Fruit fly (Drosophila melanogaster) whole organism, prepupa: ENCODE data around the gene Obp28a.

Experiments
- Blimp-1 ChIP-seq: fragments of 200-800 bp; sonication (Bioruptor generic); optimal IDR thresholded peaks from 3 replicates; lab custom pipeline; 2017; ENCODE audit warnings: missing biosample characterization, missing genetic modification characterization, mild to moderate bottlenecking, moderate library complexity, missing genetic modification reagents
- CG10631 ChIP-seq: fragments of 200-800 bp; sonication (Bioruptor generic); optimal IDR thresholded peaks from 2 replicates; lab custom pipeline; 2016; ENCODE audit warnings: missing biosample characterization, missing genetic modification characterization
- CG11294 ChIP-seq: fragments of 200-800 bp; sonication (Bioruptor generic); IDR thresholded peaks from 2 replicates; pipeline ENCODE4 v1.3.6; 2022; ENCODE audit warnings: missing biosample characterization, missing genetic modification characterization
- CG11762 ChIP-seq: fragments of 200-800 bp; sonication (Bioruptor generic); optimal IDR thresholded peaks from 3 replicates; lab custom pipeline; 2016; ENCODE audit warnings: missing biosample characterization, missing genetic modification characterization; ENCODE audit not compliant: insufficient read depth
- CG11902 ChIP-seq: fragments of 200-800 bp; sonication (Bioruptor generic); optimal IDR thresholded peaks from 3 replicates; lab custom pipeline; 2016; ENCODE audit warnings: missing biosample characterization, missing genetic modification characterization
- CG15336 ChIP-seq: fragments of 200-800 bp; sonication (Bioruptor generic); IDR thresholded peaks from 2 replicates; pipeline ENCODE4 v1.3.6; 2022; ENCODE audit warnings: missing biosample characterization, missing genetic modification characterization
- CG1621 ChIP-seq: fragments of 200-800 bp; sonication (Bioruptor generic); optimal IDR thresholded peaks from 3 replicates; lab custom pipeline; 2018; ENCODE audit warnings: missing biosample characterization, mild to moderate bottlenecking, missing genetic modification characterization
- CG3032 ChIP-seq: fragments of 200-800 bp; optimal IDR thresholded peaks from 2 replicates; lab custom pipeline; 2019; ENCODE audit warnings: missing biosample characterization, mild to moderate bottlenecking, missing genetic modification characterization, moderate library complexity
- CG32006 ChIP-seq: fragments of 200-800 bp; sonication (Bioruptor generic); optimal IDR thresholded peaks from 3 replicates; lab custom pipeline; 2017; ENCODE audit warnings: missing biosample characterization, mild to moderate bottlenecking, missing genetic modification characterization
- CG34406 ChIP-seq: fragments of 200-800 bp; sonication (Bioruptor generic); optimal IDR thresholded peaks from 3 replicates; lab custom pipeline; 2016; ENCODE audit warnings: missing biosample characterization, missing genetic modification characterization
- CG3919 ChIP-seq: fragments of 200-800 bp; sonication (Bioruptor generic); optimal IDR thresholded peaks from 3 replicates; lab custom pipeline; 2016; ENCODE audit warnings: missing biosample characterization, missing genetic modification characterization
- CG6163 ChIP-seq: fragments of 200-800 bp; sonication (Bioruptor generic); IDR thresholded peaks from 3 replicates; pipeline ENCODE4 v1.3.6; 2022; ENCODE audit warnings: missing biosample characterization, missing genetic modification characterization
- CG6792 ChIP-seq: fragments of 200-800 bp; sonication (Bioruptor generic); optimal IDR thresholded peaks from 3 replicates; lab custom pipeline; 2016; ENCODE audit warnings: missing biosample characterization, missing genetic modification characterization
- CG6854 ChIP-seq: fragments of 200-800 bp; sonication (Bioruptor generic); optimal IDR thresholded peaks from 2 replicates; lab custom pipeline; 2017; ENCODE audit warnings: missing biosample characterization, mild to moderate bottlenecking, missing genetic modification characterization
- CG7368 ChIP-seq: fragments of 200-800 bp; sonication (Bioruptor generic); optimal IDR thresholded peaks from 3 replicates; lab custom pipeline; 2016; ENCODE audit warnings: missing biosample characterization, missing genetic modification characterization
- CG8632 ChIP-seq: fragments of 200-800 bp; sonication (Bioruptor generic); optimal IDR thresholded peaks from 3 replicates; lab custom pipeline; 2016; ENCODE audit warnings: missing biosample characterization, missing genetic modification characterization
- CG9139 ChIP-seq: fragments of 200-800 bp; sonication (Bioruptor generic); optimal IDR thresholded peaks from 3 replicates; lab custom pipeline; 2017; ENCODE audit warnings: missing biosample characterization, mild to moderate bottlenecking, missing genetic modification characterization
- Eip75B ChIP-seq: fragments of 200-800 bp; sonication (Bioruptor generic); optimal IDR thresholded peaks from 3 replicates; lab custom pipeline; 2016; ENCODE audit warnings: missing biosample characterization, missing genetic modification characterization
- Eip78C ChIP-seq: fragments of 200-800 bp; sonication (Bioruptor generic); peaks from one replicate; lab custom pipeline; 2016; ENCODE audit warnings: missing biosample characterization, missing genetic modification characterization
- Eip93F ChIP-seq: fragments of 200-800 bp; sonication (Bioruptor generic); optimal IDR thresholded peaks from 2 replicates; lab custom pipeline; 2016; ENCODE audit warnings: missing biosample characterization, mild to moderate bottlenecking, missing genetic modification characterization
- Ets96B ChIP-seq: fragments of 200-800 bp; optimal IDR thresholded peaks from 2 replicates; lab custom pipeline; 2019; ENCODE audit warnings: missing biosample characterization, mild to moderate bottlenecking, missing genetic modification characterization, moderate library complexity
- Hr38 ChIP-seq: sonication (Bioruptor generic); optimal IDR thresholded peaks from 2 replicates; lab custom pipeline; 2016; ENCODE audit warnings: missing biosample characterization, missing genetic modification characterization
- Hr39 ChIP-seq: fragments of 200-800 bp; sonication (Bioruptor generic); optimal IDR thresholded peaks from 2 replicates; lab custom pipeline; 2016; ENCODE audit warnings: missing biosample characterization, missing genetic modification characterization
- Hr4 ChIP-seq: fragments of 200-800 bp; sonication (Bioruptor generic); optimal IDR thresholded peaks from 3 replicates; lab custom pipeline; 2016; ENCODE audit warnings: missing biosample characterization, missing genetic modification characterization
- Lpt ChIP-seq: fragments of 200-800 bp; sonication (Bioruptor generic); optimal IDR thresholded peaks from 3 replicates; lab custom pipeline; 2016; ENCODE audit warnings: missing biosample characterization, missing genetic modification characterization
- OdsH ChIP-seq: fragments of 200-800 bp; sonication (Bioruptor generic); optimal IDR thresholded peaks from 3 replicates; lab custom pipeline; 2016; ENCODE audit warnings: missing biosample characterization, missing genetic modification characterization
- Smox ChIP-seq: fragments of 200-800 bp; sonication (Bioruptor generic); optimal IDR thresholded peaks from 3 replicates; lab custom pipeline; 2016; ENCODE audit warnings: missing biosample characterization, missing genetic modification characterization
- Sox102F ChIP-seq: fragments of 200-800 bp; sonication (Bioruptor generic); optimal IDR thresholded peaks from 2 replicates; lab custom pipeline; 2016; ENCODE audit warnings: missing biosample characterization, mild to moderate bottlenecking, missing genetic modification characterization
- Sox15 ChIP-seq: fragments of 200-800 bp; sonication (Bioruptor generic); optimal IDR thresholded peaks from 3 replicates; lab custom pipeline; 2016; ENCODE audit warnings: missing biosample characterization, missing genetic modification characterization
- acj6 ChIP-seq: fragments of 200-800 bp; sonication (Bioruptor generic); optimal IDR thresholded peaks from 3 replicates; lab custom pipeline; 2016; ENCODE audit warnings: missing biosample characterization, missing genetic modification characterization
- dac ChIP-seq: fragments of 200-800 bp; sonication (Bioruptor generic); optimal IDR thresholded peaks from 2 replicates; lab custom pipeline; 2017; ENCODE audit warnings: missing biosample characterization, mild to moderate bottlenecking, missing genetic modification characterization
- dsx ChIP-seq: fragments of 200-800 bp; optimal IDR thresholded peaks from 3 replicates; lab custom pipeline; 2019; ENCODE audit warnings: missing biosample characterization, mild to moderate bottlenecking, missing genetic modification characterization, moderate library complexity; ENCODE audit not compliant: poor library complexity, severe bottlenecking
- eg ChIP-seq: fragments of 200-800 bp; sonication (Bioruptor generic); IDR thresholded peaks from 3 replicates; pipeline ENCODE4 v1.3.6; 2022; ENCODE audit warnings: missing biosample characterization, missing genetic modification characterization
- esn ChIP-seq: fragments of 200-800 bp; sonication (Bioruptor generic); optimal IDR thresholded peaks from 2 replicates; lab custom pipeline; 2016; ENCODE audit warnings: missing biosample characterization, mild to moderate bottlenecking, missing genetic modification characterization, moderate library complexity
- fd59A ChIP-seq: fragments of 200-800 bp; sonication (Bioruptor generic); optimal IDR thresholded peaks from 2 replicates; lab custom pipeline; 2017; ENCODE audit warnings: missing biosample characterization, mild to moderate bottlenecking, missing genetic modification characterization, missing genetic modification reagents
- fkh ChIP-seq: fragments of 200-800 bp; sonication (Bioruptor generic); optimal IDR thresholded peaks from 3 replicates; lab custom pipeline; 2017; ENCODE audit warnings: missing biosample characterization, mild to moderate bottlenecking, missing genetic modification characterization, moderate library complexity
- net ChIP-seq: fragments of 200-800 bp; sonication (Bioruptor generic); optimal IDR thresholded peaks from 3 replicates; lab custom pipeline; 2016; ENCODE audit warnings: missing biosample characterization, missing genetic modification characterization
- salr ChIP-seq, 2 experiments: fragments of 200-800 bp; sonication (Bioruptor generic); optimal IDR thresholded peaks; 3 replicates each; lab custom pipeline; 2016 to 2018; ENCODE audit warnings: missing biosample characterization in 2 of 2, missing genetic modification characterization in 2 of 2, mild to moderate bottlenecking in 1 of 2
- ss ChIP-seq, 2 experiments: fragments of 200-800 bp; sonication (Bioruptor generic); optimal IDR thresholded peaks; 2 replicates in 1 of 2; 3 replicates in 1 of 2; lab custom pipeline; 2017 to 2018; ENCODE audit warnings: mild to moderate bottlenecking in 2 of 2, missing biosample characterization in 2 of 2, missing genetic modification characterization in 2 of 2, moderate library complexity in 1 of 2
- svp ChIP-seq: fragments of 200-800 bp; sonication (Bioruptor generic); peaks from one replicate; lab custom pipeline; 2016; ENCODE audit warnings: missing biosample characterization, missing genetic modification characterization
- topi ChIP-seq: fragments of 200-800 bp; sonication (Bioruptor generic); optimal IDR thresholded peaks from 3 replicates; lab custom pipeline; 2016; ENCODE audit warnings: missing biosample characterization, missing genetic modification characterization

Gene Obp28a

DNA sequence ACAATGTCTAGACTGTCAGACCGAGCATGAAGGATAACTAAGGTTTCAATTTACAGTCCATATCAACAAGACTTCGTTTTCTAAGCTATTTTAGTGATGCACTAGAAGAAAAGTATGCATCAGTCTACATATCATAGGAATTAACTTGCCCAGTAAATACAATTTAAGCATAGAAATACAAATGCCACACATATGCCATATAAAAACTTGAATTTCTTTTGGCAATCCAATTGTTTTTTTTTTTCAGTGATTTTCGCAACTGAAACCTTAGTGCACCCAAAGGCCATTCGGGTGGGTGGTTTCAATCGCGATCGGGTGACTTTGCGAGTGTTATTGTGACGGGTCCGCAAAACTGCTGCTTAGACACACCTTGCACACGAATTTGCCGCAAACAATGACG lies 23.4 kb upstream of the Obp28a start (continued):
- TF ChIP-seq Blimp-1 (no peak), CG11294 (GFP tag; lab: Robert Waterston, UW) (peak; percentile 32; the same call in 1 of the 2 replicates), CG1621 (no peak), CG6792 (GFP tag; lab: Kevin White, UChicago) (no peak), esn (no peak), fd59A (no peak)

DNA sequence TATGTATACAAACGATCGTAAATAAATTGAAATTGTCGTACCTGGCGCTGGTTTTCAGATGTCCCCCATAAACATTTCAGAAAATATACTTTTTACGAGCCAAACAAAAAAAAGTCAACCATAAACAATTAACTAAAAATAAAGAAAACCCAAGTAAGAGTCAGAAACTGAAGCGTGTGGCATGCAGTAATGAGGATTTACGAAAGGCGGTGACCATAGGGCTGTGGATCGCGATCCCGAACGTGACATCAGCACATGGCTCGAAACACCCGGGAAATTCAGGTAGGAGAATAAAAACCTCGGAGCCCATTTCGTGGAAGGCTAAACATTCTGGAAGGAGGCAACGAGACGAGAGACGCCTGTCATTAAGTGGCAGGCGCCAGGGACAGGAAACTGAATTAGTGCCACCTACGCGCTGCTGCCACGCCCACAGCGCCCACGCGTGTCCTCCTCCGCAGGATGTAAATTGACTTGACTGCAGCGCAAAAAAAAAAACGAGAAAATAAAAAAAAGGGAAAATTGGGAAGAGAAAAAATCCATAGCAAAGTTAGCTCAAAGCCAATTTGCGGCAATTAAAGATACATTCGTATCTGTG lies 22.5 kb upstream of the Obp28a start:
- TF ChIP-seq Eip78C (GFP tag; lab: Kevin White, UChicago) (peak; percentile 19), OdsH (GFP tag; lab: Kevin White, UChicago) (no peak)

dm6 chr2L:7518896-7519295 lies 21.7 kb upstream of the Obp28a start:
- TF ChIP-seq ss (GFP tag; optimal IDR thresholded peaks at IDR 0.05; lab: Kevin White, UChicago) (no peak), Smox (GFP tag; lab: Kevin White, UChicago) (no peak), CG3919 (no peak), fkh (GFP tag; lab: Kevin White, UChicago) (peak; percentile 91)

dm6 chr2L:7515396-7515795 lies 18.2 kb upstream of the Obp28a start:
- TF ChIP-seq Eip75B (no peak), Blimp-1 (no peak), Hr38 (GFP tag; lab: Kevin White, UChicago) (no peak), dac (GFP tag; lab: Kevin White, UChicago) (no peak), eg (GFP tag; lab: Robert Waterston, UW) (peak; percentile 55; the same call in 1 of the 3 replicates), CG6163 (GFP tag; lab: Robert Waterston, UW) (peak; percentile 66; the same call in 2 of the 3 replicates), Hr4 (peak; percentile 32), acj6 (peak; percentile 7), CG11902 (GFP tag; lab: Kevin White, UChicago) (no peak), Smox (GFP tag; lab: Kevin White, UChicago) (no peak), CG15336 (peak; percentile 54), CG11762 (no peak), Eip78C (GFP tag; lab: Kevin White, UChicago) (peak; percentile 70), CG32006 (GFP tag; lab: Kevin White, UChicago) (peak; percentile 50), CG9139 (GFP tag; lab: Kevin White, UChicago) (no peak), svp (GFP tag; lab: Kevin White, UChicago) (peak; percentile 12), dsx (GFP tag; lab: Kevin White, UChicago) (no peak), CG11294 (GFP tag; lab: Robert Waterston, UW) (no peak), salr (GFP tag; optimal IDR thresholded peaks at IDR 0.05; lab: Kevin White, UChicago) (peak in 1 of 2 experiments; percentile 4), CG3919 (peak; percentile 2), Sox102F (GFP tag; lab: Kevin White, UChicago) (no peak), Hr39 (GFP tag; lab: Kevin White, UChicago) (no peak), topi (no peak), CG1621 (no peak), fkh (GFP tag; lab: Kevin White, UChicago) (no peak)

dm6 chr2L:7513321-7514059 lies 16.3 kb upstream of the Obp28a start:
- TF ChIP-seq CG8632 (GFP tag; lab: Kevin White, UChicago) (no peak), Hr4 (peak; percentile 55), Eip78C (GFP tag; lab: Kevin White, UChicago) (peak; percentile 63), CG6792 (GFP tag; lab: Kevin White, UChicago) (peak; percentile 18), salr (GFP tag; optimal IDR thresholded peaks at IDR 0.05; lab: Kevin White, UChicago) (peak in 1 of 2 experiments; percentile 40), net (GFP tag; lab: Kevin White, UChicago) (peak; percentile 46), Lpt (peak; percentile 49), CG34406 (GFP tag; lab: Kevin White, UChicago) (no peak), Eip75B (peak; percentile 9), CG6854 (no peak), Sox15 (no peak), Eip93F (GFP tag; lab: Kevin White, UChicago) (no peak), esn (no peak), CG10631 (GFP tag; lab: Kevin White, UChicago) (peak; percentile 29), CG3032 (peak; percentile 38), eg (GFP tag; lab: Robert Waterston, UW) (peak; percentile 86), Ets96B (tag; lab: Kevin White, UChicago) (peak; percentile 4), CG7368 (peak; percentile 28), Hr38 (GFP tag; lab: Kevin White, UChicago) (no peak), dsx (GFP tag; lab: Kevin White, UChicago) (no peak), CG15336 (peak; percentile 81)
